Fruit fly (Drosophila melanogaster) whole organism, embryonic: ENCODE results near the gene CG31710.

Experiments used
- Aef1 ChIP-seq: fragments of 200-800 bp; sonication (Bioruptor generic); IDR thresholded peaks from 3 replicates; pipeline ENCODE4 v1.3.6; 2022; ENCODE audit warnings: missing biosample characterization, missing genetic modification characterization
- Atf-2 ChIP-seq: fragments of 200-800 bp; sonication (Bioruptor generic); optimal IDR thresholded peaks from 2 replicates; lab custom pipeline; 2016; ENCODE audit warnings: missing biosample characterization, missing genetic modification characterization
- Atf6 ChIP-seq: fragments of 200-800 bp; sonication (Bioruptor generic); IDR thresholded peaks from 2 replicates; pipeline ENCODE4 v1.3.6; 2022; ENCODE audit warnings: missing biosample characterization, missing genetic modification characterization
- CG10209 ChIP-seq: fragments of 200-800 bp; sonication (Bioruptor generic); optimal IDR thresholded peaks from 3 replicates; lab custom pipeline; 2017; ENCODE audit warnings: missing biosample characterization, mild to moderate bottlenecking, missing genetic modification characterization, missing genetic modification reagents
- CG10543 ChIP-seq: fragments of 200-800 bp; sonication (Bioruptor generic); optimal IDR thresholded peaks from 3 replicates; lab custom pipeline; 2017; ENCODE audit warnings: missing biosample characterization, mild to moderate bottlenecking, missing genetic modification characterization, moderate library complexity
- CG10959 ChIP-seq: fragments of 200-800 bp; sonication (Bioruptor generic); IDR thresholded peaks from 2 replicates; pipeline ENCODE4 v1.3.6; 2022; ENCODE audit warnings: missing biosample characterization, missing genetic modification characterization
- CG12659 ChIP-seq: fragments of 200-800 bp; sonication (Bioruptor generic); optimal IDR thresholded peaks from 3 replicates; lab custom pipeline; 2017; ENCODE audit warnings: mild to moderate bottlenecking, missing biosample characterization, missing genetic modification reagents, missing genetic modification characterization
- CG17829 ChIP-seq: fragments of 200-800 bp; optimal IDR thresholded peaks from 2 replicates; lab custom pipeline; 2019; ENCODE audit warnings: missing biosample characterization, mild to moderate bottlenecking, missing genetic modification characterization, moderate library complexity
- CG17912 ChIP-seq: fragments of 200-800 bp; sonication (Bioruptor generic); optimal IDR thresholded peaks from 2 replicates; lab custom pipeline; 2018; ENCODE audit warnings: missing biosample characterization, mild to moderate bottlenecking, missing genetic modification characterization
- CG2129 ChIP-seq: fragments of 200-800 bp; sonication (Bioruptor generic); IDR thresholded peaks from 2 replicates; pipeline ENCODE4 v1.3.6; 2022; ENCODE audit warnings: missing biosample characterization, missing genetic modification characterization; ENCODE audit not compliant: partially characterized antibody
- CG2199 ChIP-seq: fragments of 200-800 bp; sonication (Bioruptor generic); IDR thresholded peaks from 3 replicates; pipeline ENCODE4 v1.3.6; 2022; ENCODE audit warnings: missing biosample characterization, missing genetic modification characterization
- CG31365 ChIP-seq: fragments of 200-800 bp; sonication (Bioruptor generic); optimal IDR thresholded peaks from 2 replicates; lab custom pipeline; 2018; ENCODE audit warnings: missing biosample characterization, mild to moderate bottlenecking, missing genetic modification characterization
- CG34224 ChIP-seq: fragments of 200-800 bp; sonication (Bioruptor generic); IDR thresholded peaks from 3 replicates; pipeline ENCODE4 v1.3.6; 2022; ENCODE audit warnings: missing biosample characterization, missing genetic modification characterization; ENCODE audit not compliant: partially characterized antibody
- CG34422 ChIP-seq: fragments of 200-800 bp; sonication (Bioruptor generic); IDR thresholded peaks from 3 replicates; pipeline ENCODE4 v1.3.6; 2022; ENCODE audit warnings: missing biosample characterization, missing genetic modification characterization
- CG4424 ChIP-seq: fragments of 200-800 bp; sonication (Bioruptor generic); optimal IDR thresholded peaks from 3 replicates; lab custom pipeline; 2016; ENCODE audit warnings: missing biosample characterization, missing genetic modification characterization
- CG7271 ChIP-seq: fragments of 200-800 bp; sonication (Bioruptor generic); optimal IDR thresholded peaks from 2 replicates; lab custom pipeline; 2018; ENCODE audit warnings: missing biosample characterization, mild to moderate bottlenecking, missing genetic modification characterization, moderate library complexity
- CG7963 ChIP-seq: fragments of 200-800 bp; sonication (Bioruptor generic); IDR thresholded peaks from 3 replicates; pipeline ENCODE4 v1.3.6; 2022; ENCODE audit warnings: missing biosample characterization, missing genetic modification characterization; ENCODE audit not compliant: partially characterized antibody
- CG8388 ChIP-seq: fragments of 200-800 bp; sonication (Bioruptor generic); optimal IDR thresholded peaks from 2 replicates; lab custom pipeline; 2019; ENCODE audit warnings: missing biosample characterization, mild to moderate bottlenecking, missing genetic modification characterization, moderate library complexity
- Dbx ChIP-seq: fragments of 200-800 bp; sonication (Bioruptor generic); IDR thresholded peaks from 3 replicates; pipeline ENCODE4 v1.3.6; 2022; ENCODE audit warnings: missing biosample characterization, missing genetic modification characterization
- Dip3 ChIP-seq: fragments of 200-800 bp; sonication (Bioruptor generic); optimal IDR thresholded peaks from 3 replicates; lab custom pipeline; 2016; ENCODE audit warnings: missing biosample characterization, missing genetic modification characterization
- Eip74EF ChIP-seq, 2 experiments: fragments of 200-800 bp in 1 of 2; fragments of >200 bp in 1 of 2; sonication (Bioruptor generic) in 1 of 2; optimal IDR thresholded peaks; 2 replicates each; lab custom pipeline; 2017 to 2019; ENCODE audit warnings: missing biosample characterization in 2 of 2, missing genetic modification characterization in 2 of 2, mild to moderate bottlenecking in 1 of 2, moderate library complexity in 1 of 2
- Ets97D ChIP-seq: fragments of 200-800 bp; sonication (Bioruptor generic); optimal IDR thresholded peaks from 3 replicates; lab custom pipeline; 2016; ENCODE audit warnings: missing biosample characterization, missing genetic modification characterization
- Hr51 ChIP-seq, 2 experiments: fragments of 200-800 bp; sonication (Bioruptor generic); optimal IDR thresholded peaks; 2 replicates in 1 of 2; 3 replicates in 1 of 2; lab custom pipeline; 2016 to 2018; ENCODE audit warnings: missing biosample characterization in 2 of 2, missing genetic modification characterization in 2 of 2, mild to moderate bottlenecking in 1 of 2, moderate library complexity in 1 of 2
- Lim3 ChIP-seq: fragments of 200-800 bp; sonication (Bioruptor generic); IDR thresholded peaks from 2 replicates; pipeline ENCODE4 v1.3.6; 2022; ENCODE audit warnings: missing biosample characterization, missing genetic modification characterization
- Mes4 ChIP-seq: fragments of 200-800 bp; sonication (Bioruptor generic); optimal IDR thresholded peaks from 2 replicates; lab custom pipeline; 2016; ENCODE audit warnings: missing biosample characterization, missing genetic modification characterization
- Rfx ChIP-seq: fragments of 200-800 bp; sonication (Bioruptor generic); IDR thresholded peaks from 2 replicates; pipeline ENCODE4 v1.3.6; 2022; ENCODE audit warnings: missing biosample characterization, missing genetic modification characterization
- Sry-β ChIP-seq: fragments of 200-800 bp; sonication (Bioruptor generic); optimal IDR thresholded peaks from 2 replicates; lab custom pipeline; 2018; ENCODE audit warnings: missing biosample characterization, mild to moderate bottlenecking, missing genetic modification characterization, moderate library complexity
- Sry-δ ChIP-seq: fragments of 200-800 bp; sonication (Bioruptor generic); optimal IDR thresholded peaks from 2 replicates; lab custom pipeline; 2016; ENCODE audit warnings: missing biosample characterization, missing genetic modification characterization
- al ChIP-seq: fragments of 200-800 bp; sonication (Bioruptor generic); IDR thresholded peaks from 2 replicates; pipeline ENCODE4 v1.3.6; 2022; ENCODE audit warnings: missing biosample characterization, missing genetic modification characterization
- amos ChIP-seq: fragments of 200-800 bp; sonication (Bioruptor generic); IDR thresholded peaks from 2 replicates; pipeline ENCODE4 v1.3.6; 2022; ENCODE audit warnings: missing biosample characterization, missing genetic modification characterization; ENCODE audit not compliant: partially characterized antibody
- aop ChIP-seq: fragments of 200-800 bp; sonication (Bioruptor generic); IDR thresholded peaks from 2 replicates; pipeline ENCODE4 v1.3.6; 2022; ENCODE audit warnings: missing biosample characterization, missing genetic modification characterization
- ash1 ChIP-seq: fragments of 200-800 bp; sonication (Bioruptor generic); optimal IDR thresholded peaks from 2 replicates; lab custom pipeline; 2018; ENCODE audit warnings: missing biosample characterization, mild to moderate bottlenecking, missing genetic modification characterization
- chn ChIP-seq: fragments of 200-800 bp; sonication (Bioruptor generic); optimal IDR thresholded peaks from 2 replicates; lab custom pipeline; 2016; ENCODE audit warnings: missing biosample characterization, missing genetic modification characterization
- crc ChIP-seq: fragments of 200-800 bp; sonication (Bioruptor generic); optimal IDR thresholded peaks from 2 replicates; lab custom pipeline; 2016; ENCODE audit warnings: missing biosample characterization, missing genetic modification characterization
- dan ChIP-seq: fragments of 200-800 bp; sonication (Bioruptor generic); IDR thresholded peaks from 2 replicates; pipeline ENCODE4 v1.3.6; 2022; ENCODE audit warnings: missing biosample characterization, missing genetic modification characterization
- disco-r ChIP-seq: fragments of 200-800 bp; sonication (Bioruptor generic); optimal IDR thresholded peaks from 2 replicates; lab custom pipeline; 2016; ENCODE audit warnings: missing biosample characterization, missing genetic modification characterization
- fu2 ChIP-seq: fragments of 200-800 bp; sonication (Bioruptor generic); optimal IDR thresholded peaks from 2 replicates; lab custom pipeline; 2016; ENCODE audit warnings: missing biosample characterization, missing genetic modification characterization
- hkb ChIP-seq, 2 experiments: fragments of 200-800 bp in 1 of 2; fragments of >200 bp in 1 of 2; sonication (Bioruptor generic) in 1 of 2; IDR thresholded peaks in 1 of 2; optimal IDR thresholded peaks in 1 of 2; 2 replicates each; pipeline versions ENCODE4 v1.3.6 to Lab custom; 2017 to 2022; ENCODE audit warnings: missing biosample characterization in 1 of 2, missing genetic modification characterization in 1 of 2
- hth ChIP-seq: fragments of >200 bp; optimal IDR thresholded peaks from 2 replicates; lab custom pipeline; 2017; ENCODE audit warnings: inconsistent platforms
- ken ChIP-seq: fragments of 200-800 bp; sonication (Bioruptor generic); IDR thresholded peaks from 3 replicates; pipeline ENCODE4 v1.3.6; 2022; ENCODE audit warnings: missing biosample characterization, missing genetic modification characterization
- maf-S ChIP-seq: fragments of 200-800 bp; sonication (Bioruptor generic); optimal IDR thresholded peaks from 2 replicates; lab custom pipeline; 2016; ENCODE audit warnings: missing biosample characterization, missing genetic modification characterization
- prd ChIP-seq, 3 experiments: fragments of >200 bp in 2 of 3; fragments of 200-800 bp in 1 of 3; sonication (Bioruptor generic) in 1 of 3; optimal IDR thresholded peaks in 2 of 3; IDR thresholded peaks in 1 of 3; 2 replicates in 2 of 3; 3 replicates in 1 of 3; pipeline versions ENCODE4 v1.3.6 to Lab custom; 2017 to 2022; ENCODE audit warnings: missing biosample characterization in 1 of 3, missing genetic modification characterization in 1 of 3
- sr ChIP-seq: fragments of 200-800 bp; sonication (Bioruptor generic); IDR thresholded peaks from 3 replicates; pipeline ENCODE4 v1.3.6; 2022; ENCODE audit warnings: missing biosample characterization, missing genetic modification characterization
- stc ChIP-seq: fragments of 200-800 bp; sonication (Bioruptor generic); IDR thresholded peaks from 2 replicates; pipeline ENCODE4 v1.3.6; 2022; ENCODE audit warnings: missing biosample characterization, missing genetic modification characterization
- tio ChIP-seq: fragments of 200-800 bp; sonication (Bioruptor generic); optimal IDR thresholded peaks from 2 replicates; lab custom pipeline; 2017; ENCODE audit warnings: missing biosample characterization, missing genetic modification characterization, inconsistent platforms
- tll ChIP-seq, 2 experiments: fragments of 200-800 bp in 1 of 2; fragments of >200 bp in 1 of 2; sonication (Bioruptor generic) in 1 of 2; optimal IDR thresholded peaks; 2 replicates each; lab custom pipeline; 2017 to 2019; ENCODE audit warnings: missing biosample characterization in 2 of 2, missing genetic modification characterization in 2 of 2, mild to moderate bottlenecking in 1 of 2, moderate library complexity in 1 of 2
- z ChIP-seq: fragments of 200-800 bp; sonication (Bioruptor generic); IDR thresholded peaks from 3 replicates; pipeline ENCODE4 v1.3.6; 2022; ENCODE audit warnings: missing biosample characterization, missing genetic modification characterization

CG31710 gene

DNA sequence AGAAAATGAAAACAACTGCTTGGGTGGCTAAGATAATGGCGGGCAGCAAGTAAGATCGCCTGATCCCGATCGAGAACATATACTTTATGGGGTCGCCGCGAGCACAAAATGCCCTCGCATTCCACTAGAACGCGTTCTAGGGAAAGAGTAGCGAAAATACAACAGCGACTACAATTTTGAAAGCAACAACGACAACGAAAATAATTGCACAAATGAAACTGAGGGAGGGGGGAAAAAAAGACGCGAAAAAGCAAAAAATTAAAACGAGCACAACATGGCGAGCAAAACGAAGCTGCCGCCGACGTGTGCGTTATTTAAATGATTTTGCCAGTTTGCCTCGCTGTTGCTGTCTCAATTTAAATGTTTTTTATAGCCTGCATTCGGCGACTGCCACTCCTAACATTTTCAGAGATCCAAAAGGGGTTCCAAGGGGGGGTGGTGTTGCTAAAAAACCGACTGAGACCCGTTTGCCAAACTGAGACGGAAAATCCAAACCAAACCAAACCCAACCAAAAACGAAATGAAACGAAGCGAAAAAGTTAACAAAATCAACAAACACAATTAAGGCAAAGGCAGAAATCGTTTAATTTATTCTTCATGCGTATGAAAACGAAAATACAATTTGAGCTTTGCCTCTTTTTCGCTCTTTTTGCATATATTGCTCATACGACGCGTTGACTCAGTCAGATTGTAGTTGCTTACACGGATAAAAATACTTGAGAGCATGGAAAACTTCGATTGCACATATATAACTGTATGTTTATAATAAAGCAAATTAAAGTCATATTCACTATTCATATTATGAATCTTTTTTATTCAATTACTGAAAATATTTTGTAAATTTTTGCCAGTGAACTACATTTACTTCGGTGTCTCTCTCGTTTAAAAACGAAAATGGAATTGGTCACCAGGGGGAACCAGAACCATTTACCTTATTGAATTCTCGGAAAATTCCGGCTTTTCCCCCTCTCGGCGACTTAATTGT is 13.1 kb downstream of the CG31710 start (continued):
- TF ChIP-seq CG8388 (GFP tag; lab: Kevin White, UChicago) (peak; percentile 19), CG10209 (GFP tag; lab: Kevin White, UChicago) (peak; percentile 45), maf-S (GFP tag; lab: Kevin White, UChicago) (no peak), aop (GFP tag; lab: Robert Waterston, UW) (no peak), ash1 (GFP tag; lab: Kevin White, UChicago) (no peak), chn (GFP tag; lab: Kevin White, UChicago) (peak; percentile 10), hth (no peak), CG4424 (GFP tag; lab: Kevin White, UChicago) (peak; percentile 26), hkb (optimal IDR thresholded peaks at IDR 0.05; lab: Kevin White, UChicago) (no peak), hkb (GFP tag; IDR thresholded peaks at IDR 0.05; lab: Robert Waterston, UW) (peak; percentile 86), Atf6 (GFP tag; lab: Robert Waterston, UW) (peak; percentile 91), CG17829 (peak; percentile 31), Mes4 (GFP tag; lab: Kevin White, UChicago) (no peak), fu2 (GFP tag; lab: Kevin White, UChicago) (no peak), disco-r (GFP tag; lab: Kevin White, UChicago) (no peak), Dip3 (GFP tag; lab: Kevin White, UChicago) (peak; percentile 31), CG10543 (GFP tag; lab: Kevin White, UChicago) (peak; percentile 26), CG2129 (GFP tag; lab: Robert Waterston, UW) (no peak), CG31365 (tag; lab: Kevin White, UChicago) (no peak), CG7963 (GFP tag; lab: Robert Waterston, UW) (no peak), dan (GFP tag; lab: Robert Waterston, UW) (no peak), prd (optimal IDR thresholded peaks at IDR 0.05; lab: Kevin White, UChicago) (no peak), prd (GFP tag; IDR thresholded peaks at IDR 0.05; lab: Robert Waterston, UW) (peak; percentile 85), Aef1 (peak; percentile 88), CG12659 (peak; percentile 68), crc (GFP tag; lab: Kevin White, UChicago) (no peak), Sry-β (GFP tag; lab: Kevin White, UChicago) (no peak), Eip74EF (GFP tag; optimal IDR thresholded peaks at IDR 0.05; lab: Kevin White, UChicago) (no peak), amos (GFP tag; lab: Robert Waterston, UW) (no peak), Sry-δ (GFP tag; lab: Kevin White, UChicago) (no peak), CG34422 (GFP tag; lab: Robert Waterston, UW) (peak; percentile 75; the same call in 2 of the 3 replicates), CG2199 (GFP tag; lab: Robert Waterston, UW) (no peak), Lim3 (GFP tag; lab: Robert Waterston, UW) (no peak), ken (GFP tag; lab: Robert Waterston, UW) (peak; percentile 51; the same call in 1 of the 3 replicates), sr (GFP tag; lab: Robert Waterston, UW) (no peak), Dbx (GFP tag; lab: Robert Waterston, UW) (peak; percentile 89), CG34224 (GFP tag; lab: Robert Waterston, UW) (no peak), Ets97D (GFP tag; lab: Kevin White, UChicago) (no peak), Atf-2 (GFP tag; lab: Kevin White, UChicago) (no peak), Rfx (GFP tag; lab: Robert Waterston, UW) (peak; percentile 91), al (GFP tag; lab: Robert Waterston, UW) (peak; percentile 85), stc (GFP tag; lab: Robert Waterston, UW) (peak; percentile 75), z (GFP tag; lab: Robert Waterston, UW) (no peak), CG17912 (GFP tag; lab: Kevin White, UChicago) (no peak), tll (GFP tag; optimal IDR thresholded peaks at IDR 0.05; lab: Kevin White, UChicago) (no peak), CG7271 (tag; lab: Kevin White, UChicago) (no peak), tio (GFP tag; lab: Kevin White, UChicago) (peak; percentile 49), CG10959 (no peak), Hr51 (GFP tag; optimal IDR thresholded peaks at IDR 0.05; lab: Kevin White, UChicago) (peak; percentile 15 to 78)
